Fruit fly (Drosophila melanogaster): Measurements from ENCODE around the gene CG12985.
"Not testable (repeated sequence)": the region's sequence is repeated elsewhere in the genome, so short reads cannot be mapped to it uniquely, and the experiment has no call there.

DNA sequence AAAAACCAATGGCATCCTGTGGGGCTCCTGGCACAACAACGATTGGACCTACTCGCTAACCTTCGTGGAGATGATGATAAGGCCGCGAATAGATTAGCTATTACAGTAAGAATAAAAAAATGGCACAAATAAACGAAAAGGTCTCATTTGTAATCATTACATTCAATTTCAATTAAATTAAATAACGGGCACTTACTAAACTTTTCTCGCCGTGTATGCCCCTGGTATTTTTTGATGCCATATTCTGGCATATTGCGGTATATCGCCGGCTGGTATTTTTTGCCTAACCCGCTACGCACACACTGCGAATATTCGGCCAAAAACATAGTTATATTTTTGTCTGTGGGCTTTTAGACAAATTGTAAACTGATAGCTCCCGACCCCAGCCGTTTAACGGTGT lies 15.9 kb downstream of the CG12985 start, which contains the start of gene Gss2:
- not testable (repeated sequence) for TF ChIP-seq CG4318, acj6, fd85E, Hr38 (GFP tag; optimal IDR thresholded peaks at IDR 0.05)
